Fruit fly (Drosophila melanogaster) whole organism, prepupa: ENCODE measurements around the gene EMC4.

ENCODE experiments used
- CG10669 ChIP-seq: fragments of 200-800 bp; sonication (Bioruptor generic); optimal IDR thresholded peaks from 3 replicates; lab custom pipeline; 2018; ENCODE audit warnings: missing biosample characterization, mild to moderate bottlenecking, missing genetic modification characterization, moderate library complexity
- CG11294 ChIP-seq: fragments of 200-800 bp; sonication (Bioruptor generic); IDR thresholded peaks from 2 replicates; pipeline ENCODE4 v1.3.6; 2022; ENCODE audit warnings: missing biosample characterization, missing genetic modification characterization
- CG11762 ChIP-seq: fragments of 200-800 bp; sonication (Bioruptor generic); optimal IDR thresholded peaks from 3 replicates; lab custom pipeline; 2016; ENCODE audit warnings: missing biosample characterization, missing genetic modification characterization; ENCODE audit not compliant: insufficient read depth
- CG11902 ChIP-seq: fragments of 200-800 bp; sonication (Bioruptor generic); optimal IDR thresholded peaks from 3 replicates; lab custom pipeline; 2016; ENCODE audit warnings: missing biosample characterization, missing genetic modification characterization
- CG15336 ChIP-seq: fragments of 200-800 bp; sonication (Bioruptor generic); IDR thresholded peaks from 2 replicates; pipeline ENCODE4 v1.3.6; 2022; ENCODE audit warnings: missing biosample characterization, missing genetic modification characterization
- CG31627 ChIP-seq: fragments of 200-800 bp; sonication (Bioruptor generic); optimal IDR thresholded peaks from 3 replicates; lab custom pipeline; 2016; ENCODE audit warnings: missing biosample characterization, missing genetic modification characterization
- CG32006 ChIP-seq: fragments of 200-800 bp; sonication (Bioruptor generic); optimal IDR thresholded peaks from 3 replicates; lab custom pipeline; 2017; ENCODE audit warnings: missing biosample characterization, mild to moderate bottlenecking, missing genetic modification characterization
- CG6163 ChIP-seq: fragments of 200-800 bp; sonication (Bioruptor generic); IDR thresholded peaks from 3 replicates; pipeline ENCODE4 v1.3.6; 2022; ENCODE audit warnings: missing biosample characterization, missing genetic modification characterization
- CG6276 ChIP-seq: fragments of 200-800 bp; sonication (Bioruptor generic); optimal IDR thresholded peaks from 2 replicates; lab custom pipeline; 2017; ENCODE audit warnings: missing biosample characterization, mild to moderate bottlenecking, missing genetic modification characterization
- CG6792 ChIP-seq: fragments of 200-800 bp; sonication (Bioruptor generic); optimal IDR thresholded peaks from 3 replicates; lab custom pipeline; 2016; ENCODE audit warnings: missing biosample characterization, missing genetic modification characterization
- CG6808 ChIP-seq: fragments of 200-800 bp; sonication (Bioruptor generic); optimal IDR thresholded peaks from 3 replicates; lab custom pipeline; 2017; ENCODE audit warnings: missing biosample characterization, missing genetic modification characterization, mild to moderate bottlenecking, moderate library complexity, missing genetic modification reagents
- CG6854 ChIP-seq: fragments of 200-800 bp; sonication (Bioruptor generic); optimal IDR thresholded peaks from 2 replicates; lab custom pipeline; 2017; ENCODE audit warnings: missing biosample characterization, mild to moderate bottlenecking, missing genetic modification characterization
- CG7368 ChIP-seq: fragments of 200-800 bp; sonication (Bioruptor generic); optimal IDR thresholded peaks from 3 replicates; lab custom pipeline; 2016; ENCODE audit warnings: missing biosample characterization, missing genetic modification characterization
- CG8119 ChIP-seq: fragments of 200-800 bp; sonication (Bioruptor generic); IDR thresholded peaks from 3 replicates; pipeline ENCODE4 v1.3.6; 2022; ENCODE audit warnings: missing biosample characterization, missing genetic modification characterization
- CG8319 ChIP-seq: fragments of 200-800 bp; sonication (Bioruptor generic); optimal IDR thresholded peaks from 3 replicates; lab custom pipeline; 2016; ENCODE audit warnings: missing biosample characterization, missing genetic modification characterization
- Eip75B ChIP-seq: fragments of 200-800 bp; sonication (Bioruptor generic); optimal IDR thresholded peaks from 3 replicates; lab custom pipeline; 2016; ENCODE audit warnings: missing biosample characterization, missing genetic modification characterization
- Eip78C ChIP-seq: fragments of 200-800 bp; sonication (Bioruptor generic); peaks from one replicate; lab custom pipeline; 2016; ENCODE audit warnings: missing biosample characterization, missing genetic modification characterization
- Ets96B ChIP-seq: fragments of 200-800 bp; optimal IDR thresholded peaks from 2 replicates; lab custom pipeline; 2019; ENCODE audit warnings: missing biosample characterization, mild to moderate bottlenecking, missing genetic modification characterization, moderate library complexity
- Gug ChIP-seq: fragments of 200-800 bp; sonication (Bioruptor generic); IDR thresholded peaks from 2 replicates; pipeline ENCODE4 v1.3.6; 2022; ENCODE audit warnings: missing biosample characterization, missing genetic modification characterization
- Lpt ChIP-seq: fragments of 200-800 bp; sonication (Bioruptor generic); optimal IDR thresholded peaks from 3 replicates; lab custom pipeline; 2016; ENCODE audit warnings: missing biosample characterization, missing genetic modification characterization
- Sox14 ChIP-seq: fragments of 200-800 bp; sonication (Bioruptor generic); optimal IDR thresholded peaks from 3 replicates; lab custom pipeline; 2016; ENCODE audit warnings: missing biosample characterization, missing genetic modification characterization
- acj6 ChIP-seq: fragments of 200-800 bp; sonication (Bioruptor generic); optimal IDR thresholded peaks from 3 replicates; lab custom pipeline; 2016; ENCODE audit warnings: missing biosample characterization, missing genetic modification characterization
- dac ChIP-seq: fragments of 200-800 bp; sonication (Bioruptor generic); optimal IDR thresholded peaks from 2 replicates; lab custom pipeline; 2017; ENCODE audit warnings: missing biosample characterization, mild to moderate bottlenecking, missing genetic modification characterization
- dsx ChIP-seq: fragments of 200-800 bp; optimal IDR thresholded peaks from 3 replicates; lab custom pipeline; 2019; ENCODE audit warnings: missing biosample characterization, mild to moderate bottlenecking, missing genetic modification characterization, moderate library complexity; ENCODE audit not compliant: poor library complexity, severe bottlenecking
- eg ChIP-seq: fragments of 200-800 bp; sonication (Bioruptor generic); IDR thresholded peaks from 3 replicates; pipeline ENCODE4 v1.3.6; 2022; ENCODE audit warnings: missing biosample characterization, missing genetic modification characterization
- esn ChIP-seq: fragments of 200-800 bp; sonication (Bioruptor generic); optimal IDR thresholded peaks from 2 replicates; lab custom pipeline; 2016; ENCODE audit warnings: missing biosample characterization, mild to moderate bottlenecking, missing genetic modification characterization, moderate library complexity
- fkh ChIP-seq: fragments of 200-800 bp; sonication (Bioruptor generic); optimal IDR thresholded peaks from 3 replicates; lab custom pipeline; 2017; ENCODE audit warnings: missing biosample characterization, mild to moderate bottlenecking, missing genetic modification characterization, moderate library complexity
- net ChIP-seq: fragments of 200-800 bp; sonication (Bioruptor generic); optimal IDR thresholded peaks from 3 replicates; lab custom pipeline; 2016; ENCODE audit warnings: missing biosample characterization, missing genetic modification characterization
- pdm3 ChIP-seq: fragments of 200-800 bp; sonication (Bioruptor generic); optimal IDR thresholded peaks from 3 replicates; lab custom pipeline; 2016; ENCODE audit warnings: missing biosample characterization, missing genetic modification characterization
- svp ChIP-seq: fragments of 200-800 bp; sonication (Bioruptor generic); peaks from one replicate; lab custom pipeline; 2016; ENCODE audit warnings: missing biosample characterization, missing genetic modification characterization
- topi ChIP-seq: fragments of 200-800 bp; sonication (Bioruptor generic); optimal IDR thresholded peaks from 3 replicates; lab custom pipeline; 2016; ENCODE audit warnings: missing biosample characterization, missing genetic modification characterization
- vri ChIP-seq: fragments of 200-800 bp; sonication (Bioruptor generic); optimal IDR thresholded peaks from 3 replicates; lab custom pipeline; 2016; ENCODE audit warnings: missing biosample characterization, mild to moderate bottlenecking, missing genetic modification characterization

Gene EMC4

dm6 chr3L:22839726-22840228 lies 28.3 kb downstream of the EMC4 start (continued):
- TF ChIP-seq CG8319 (GFP tag; lab: Kevin White, UChicago) (no peak), acj6 (GFP tag; lab: Kevin White, UChicago) (no peak), CG11294 (no peak), CG6163 (GFP tag; lab: Robert Waterston, UW) (peak; percentile 73; the same call in 2 of the 3 replicates), Eip75B (GFP tag; lab: Kevin White, UChicago) (peak; percentile 24), CG7368 (GFP tag; lab: Kevin White, UChicago) (peak; percentile 44), CG31627 (GFP tag; lab: Kevin White, UChicago) (no peak), dac (GFP tag; lab: Kevin White, UChicago) (peak; percentile 13), Sox14 (GFP tag; lab: Kevin White, UChicago) (peak; percentile 26), CG6854 (GFP tag; lab: Kevin White, UChicago) (peak; percentile 74), pdm3 (GFP tag; lab: Kevin White, UChicago) (no peak), CG15336 (GFP tag; lab: Robert Waterston, UW) (0 out of 2 replicates have a peak, but pooled peaks have one; percentile 17)

- no peak for TF ChIP-seq Eip75B (GFP tag; lab: Kevin White, UChicago)
- peak; percentile 87 for TF ChIP-seq svp (GFP tag; lab: Kevin White, UChicago)
- TF ChIP-seq Lpt (GFP tag; lab: Kevin White, UChicago), result no peak
- TF ChIP-seq Gug (GFP tag; lab: Robert Waterston, UW), result no peak
- TF ChIP-seq vri (GFP tag; lab: Kevin White, UChicago), result peak; percentile 87
- no peak for TF ChIP-seq topi (GFP tag; lab: Kevin White, UChicago)
Observed at dm6 chr3L:22839243-22839642, 28.8 kb downstream of the EMC4 start.

dm6 chr3L:22837651-22838614 lies 30.1 kb downstream of the EMC4 start:
- TF ChIP-seq svp (GFP tag; lab: Kevin White, UChicago) (peak; percentile 62), CG8119 (GFP tag; lab: Robert Waterston, UW) (peak; percentile 27; the same call in 1 of the 3 replicates), CG6792 (no peak), CG11762 (GFP tag; lab: Kevin White, UChicago) (no peak), CG6808 (GFP tag; lab: Kevin White, UChicago) (peak; percentile 1), CG15336 (GFP tag; lab: Robert Waterston, UW) (peak; percentile 42; the same call in 1 of the 2 replicates), dsx (GFP tag; lab: Kevin White, UChicago) (peak; percentile 66), CG32006 (peak; percentile 11), CG6163 (GFP tag; lab: Robert Waterston, UW) (peak; percentile 56), eg (GFP tag; lab: Robert Waterston, UW) (peak; percentile 55), net (GFP tag; lab: Kevin White, UChicago) (peak; percentile 30), CG11902 (GFP tag; lab: Kevin White, UChicago) (no peak), Sox14 (GFP tag; lab: Kevin White, UChicago) (no peak), fkh (GFP tag; lab: Kevin White, UChicago) (peak; percentile 82), Ets96B (tag; lab: Kevin White, UChicago) (no peak), CG6276 (GFP tag; lab: Kevin White, UChicago) (peak; percentile 40), Lpt (GFP tag; lab: Kevin White, UChicago) (peak; percentile 19), CG10669 (no peak), vri (GFP tag; lab: Kevin White, UChicago) (peak; percentile 97), Eip78C (GFP tag; lab: Kevin White, UChicago) (peak; percentile 47), CG6854 (GFP tag; lab: Kevin White, UChicago) (peak; percentile 23)

DNA sequence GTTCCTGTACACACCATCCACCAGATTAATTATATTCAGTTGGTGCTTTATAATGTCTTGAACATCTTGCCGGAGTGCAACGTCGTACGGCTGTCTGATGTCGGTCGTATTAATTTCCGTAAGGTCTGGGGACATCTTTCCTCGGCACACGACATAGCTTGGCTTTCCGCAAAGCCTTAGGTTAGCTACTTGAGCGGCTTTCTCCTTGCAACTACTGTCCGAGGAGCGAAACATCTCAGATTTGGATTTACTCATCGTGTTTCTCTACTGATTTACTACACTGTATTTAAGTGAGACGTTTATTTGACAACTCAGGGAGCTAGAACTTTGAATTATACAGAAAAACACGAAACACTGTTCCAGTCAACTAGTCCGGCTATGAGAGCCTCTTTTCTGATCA lies 31.3 kb downstream of the EMC4 start, which contains the start of the genes CG11226 and CG45428:
Gene CG11226 (plus strand): TSS at position 301 of the 400 bp plus-strand sequence.
Gene CG45428 (minus strand): TSS at position 303 of the 400 bp plus-strand sequence.
- TF ChIP-seq CG6163 (GFP tag; lab: Robert Waterston, UW) (no peak), Lpt (GFP tag; lab: Kevin White, UChicago) (no peak), svp (GFP tag; lab: Kevin White, UChicago) (peak; percentile 40), esn (no peak)
- TF ChIP-seq, all 60 proteins: peak for 1
